Worm (Caenorhabditis elegans) whole organism, young adult: Measurements from ENCODE around the gene clec-40.

Experiments
- F10E7.11 ChIP-seq: sonication (generic microtip); optimal IDR thresholded peaks from 2 replicates; lab custom pipeline; 2017; ENCODE audit warnings: mild to moderate bottlenecking, missing genetic modification characterization, moderate library complexity, missing compliant biosample characterization
- F49E8.2 ChIP-seq: sonication (generic microtip); optimal IDR thresholded peaks from 3 replicates; lab custom pipeline; 2017; ENCODE audit warnings: missing genetic modification characterization, mild to moderate bottlenecking, missing compliant biosample characterization, antibody characterized with exemption, moderate library complexity; ENCODE audit not compliant: insufficient read depth
- T07F8.4 ChIP-seq: sonication (generic microtip); optimal IDR thresholded peaks from 2 replicates; lab custom pipeline; 2016; ENCODE audit warnings: mild to moderate bottlenecking, missing genetic modification characterization, moderate library complexity, missing compliant biosample characterization
- Y79H2A.3 ChIP-seq: fragments of 200-800 bp; sonication (Bioruptor generic); conservative IDR thresholded peaks from 2 replicates; pipeline ENCODE4 v1.3.6; 2022; ENCODE audit warnings: missing genetic modification reagents, missing genetic modification characterization, missing compliant biosample characterization
- ama-1 ChIP-seq, 3 experiments: fragments of 150-350 bp in 1 of 3; sonication (generic microtip) in 2 of 3; optimal IDR thresholded peaks; 2 replicates each; lab custom pipeline; 2014 to 2018; ENCODE audit warnings: missing biosample characterization in 2 of 3, missing genetic modification characterization in 2 of 3, missing genetic modification reagents in 2 of 3
- chd-7 ChIP-seq: sonication (generic microtip); optimal IDR thresholded peaks from 2 replicates; lab custom pipeline; 2016; ENCODE audit warnings: mild to moderate bottlenecking, missing genetic modification characterization, moderate library complexity, missing compliant biosample characterization
- dpl-1 ChIP-seq: fragments of 150-350 bp; optimal IDR thresholded peaks from 2 replicates; lab custom pipeline; 2014; ENCODE audit warnings: missing biosample characterization, missing genetic modification reagents, missing genetic modification characterization
- let-526 ChIP-seq: fragments of 200-800 bp; sonication (Bioruptor generic); IDR thresholded peaks from 2 replicates; pipeline ENCODE4 v1.3.6; 2022; ENCODE audit warnings: missing genetic modification reagents, missing genetic modification characterization, missing compliant biosample characterization
- nfyb-1 ChIP-seq: fragments of 200-800 bp; sonication (Bioruptor generic); IDR thresholded peaks from 2 replicates; pipeline ENCODE4 v1.3.6; 2022; ENCODE audit warnings: missing genetic modification reagents, missing genetic modification characterization, missing compliant biosample characterization
- nhr-90 ChIP-seq: sonication (generic microtip); optimal IDR thresholded peaks from 2 replicates; lab custom pipeline; 2016; ENCODE audit warnings: missing genotype, mild to moderate bottlenecking, missing genetic modification characterization, missing compliant biosample characterization
- tbp1 ChIP-seq: fragments of 200-800 bp; sonication (Bioruptor generic); optimal IDR thresholded peaks from 2 replicates; lab custom pipeline; 2018; ENCODE audit warnings: mild to moderate bottlenecking, missing genetic modification characterization, missing compliant biosample characterization
- unc-130 ChIP-seq: sonication (generic microtip); optimal IDR thresholded peaks from 2 replicates; lab custom pipeline; 2016; ENCODE audit warnings: missing genetic modification reagents, missing genetic modification characterization, missing compliant biosample characterization
- unc-62 ChIP-seq: fragments of 150-350 bp; optimal IDR thresholded peaks from 2 replicates; lab custom pipeline; 2014; ENCODE audit warnings: missing biosample characterization, missing genetic modification reagents, missing genetic modification characterization
- ztf-28 ChIP-seq: fragments of 200-800 bp; sonication (Bioruptor generic); IDR thresholded peaks from 2 replicates; pipeline ENCODE4 v1.3.6; 2022; ENCODE audit warnings: missing genetic modification reagents, missing genetic modification characterization, missing compliant biosample characterization

DNA sequence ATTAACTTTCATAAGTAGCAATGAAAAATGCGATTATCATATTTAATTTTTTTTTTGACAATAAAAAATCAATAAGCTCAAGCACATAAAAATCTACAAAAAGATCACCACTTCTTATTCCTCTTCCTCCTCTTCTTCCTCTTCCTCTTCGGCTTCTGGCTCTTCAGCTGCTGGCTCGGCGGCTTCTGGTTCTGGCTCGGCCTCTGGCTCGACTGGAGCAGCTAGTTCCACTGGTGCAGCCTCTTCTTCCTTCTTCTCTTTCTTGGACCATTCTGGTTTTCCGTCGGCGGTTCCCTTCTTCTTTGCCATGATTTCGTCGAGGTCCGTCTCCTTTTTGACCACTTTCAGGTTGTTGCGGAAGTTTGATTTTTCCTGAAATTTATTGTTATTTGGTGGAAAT is 7.2 kb downstream of the clec-40 start:
- TF ChIP-seq dpl-1 (GFP tag; lab: Kevin White, UChicago) (no peak), nhr-90 (tag; lab: Kevin White, UChicago) (no peak), Y79H2A.3 (GFP tag; lab: Robert Waterston, UW) (no peak), ztf-28 (GFP tag; lab: Robert Waterston, UW) (no peak), F49E8.2 (tag; lab: Kevin White, UChicago) (no peak), let-526 (no peak), chd-7 (no peak), tbp1 (GFP tag; lab: Kevin White, UChicago) (no peak), T07F8.4 (tag; lab: Kevin White, UChicago) (no peak), F10E7.11 (tag; lab: Kevin White, UChicago) (no peak), unc-130 (GFP tag; lab: Kevin White, UChicago) (no peak), unc-62 (GFP tag; lab: Kevin White, UChicago) (no peak), ama-1 (optimal IDR thresholded peaks at IDR 0.05; lab: Kevin White, UChicago) (no peak), ama-1 (GFP tag; optimal IDR thresholded peaks at IDR 0.05; lab: Kevin White, UChicago) (no peak), nfyb-1 (GFP tag; lab: Robert Waterston, UW) (no peak)
